Fruit fly (Drosophila melanogaster) Kc167 (cell line): ENCODE data around the gene CG13040.

Source experiments
- Myc ChIP-seq: fragments of >200 bp; optimal IDR thresholded peaks from 2 replicates; lab custom pipeline; 2017; ENCODE audit warnings: missing external identifiers
- Sin3A ChIP-seq: fragments of >200 bp; optimal IDR thresholded peaks from 2 replicates; lab custom pipeline; 2018; ENCODE audit warnings: missing external identifiers
- h ChIP-seq: fragments of >200 bp; optimal IDR thresholded peaks from 3 replicates; lab custom pipeline; 2018; ENCODE audit warnings: missing external identifiers
- insv ChIP-seq: fragments of >200 bp; optimal IDR thresholded peaks from 3 replicates; lab custom pipeline; 2018; ENCODE audit warnings: missing external identifiers
- ttk ChIP-seq: sonication (Bioruptor generic); optimal IDR thresholded peaks from 2 replicates; lab custom pipeline; 2017; ENCODE audit warnings: missing external identifiers

DNA sequence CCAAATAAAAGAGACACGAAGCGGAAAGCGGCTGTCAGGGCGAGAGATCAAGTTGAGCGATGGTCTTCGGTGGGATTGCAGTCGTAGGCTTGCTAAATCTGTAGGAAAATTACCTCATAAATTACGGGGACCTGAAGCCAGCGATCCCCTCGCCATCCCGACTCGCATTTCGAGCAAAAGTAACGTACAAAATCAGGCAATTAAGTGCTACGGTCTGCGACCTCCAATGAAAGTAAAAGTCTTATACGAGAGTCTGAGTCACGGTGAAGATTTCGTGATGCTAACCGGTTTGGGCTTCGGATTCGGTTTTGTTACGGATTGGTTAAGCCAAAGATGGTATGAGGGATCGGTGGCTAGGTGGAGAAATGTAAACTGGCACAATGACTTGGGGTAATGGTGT is 13.3 kb upstream of the CG13040 start:
- TF ChIP-seq ttk (lab: Kevin White, UChicago) = no peak
- no peak for TF ChIP-seq h
- no peak for TF ChIP-seq Myc
- no peak for TF ChIP-seq Sin3A (lab: Kevin White, UChicago)
- no peak for TF ChIP-seq insv (lab: Kevin White, UChicago)
